Fruit fly (Drosophila melanogaster) whole organism, embryonic: Measurements from ENCODE around the gene CG8675.

Experiments used
- Adf1 ChIP-seq: fragments of 200-800 bp; sonication (Bioruptor generic); IDR thresholded peaks from 2 replicates; pipeline ENCODE4 v1.3.6; 2022; ENCODE audit warnings: missing biosample characterization, missing genetic modification characterization
- Antp ChIP-seq: fragments of 200-800 bp; sonication (Bioruptor generic); optimal IDR thresholded peaks from 3 replicates; lab custom pipeline; 2016; ENCODE audit warnings: missing biosample characterization, missing genetic modification characterization
- Asciz ChIP-seq: fragments of 200-800 bp; sonication (Bioruptor generic); optimal IDR thresholded peaks from 2 replicates; lab custom pipeline; 2017; ENCODE audit warnings: missing biosample characterization, mild to moderate bottlenecking, missing genetic modification characterization, missing genetic modification reagents
- Atf3 ChIP-seq: fragments of 200-800 bp; sonication (Bioruptor generic); optimal IDR thresholded peaks from 3 replicates; lab custom pipeline; 2016; ENCODE audit warnings: missing biosample characterization, missing genetic modification characterization
- BEAF-32 ChIP-seq: fragments of 200-800 bp; sonication (Bioruptor generic); optimal IDR thresholded peaks from 3 replicates; lab custom pipeline; 2017; ENCODE audit warnings: missing biosample characterization, missing genetic modification characterization, mild to moderate bottlenecking, moderate library complexity, missing genetic modification reagents
- CG10267 ChIP-seq: fragments of 200-800 bp; sonication (Bioruptor generic); optimal IDR thresholded peaks from 2 replicates; lab custom pipeline; 2018; ENCODE audit warnings: missing biosample characterization, mild to moderate bottlenecking, missing genetic modification characterization, moderate library complexity
- CG10274 ChIP-seq: fragments of 200-800 bp; sonication (Bioruptor generic); optimal IDR thresholded peaks from 3 replicates; lab custom pipeline; 2017; ENCODE audit warnings: missing biosample characterization, mild to moderate bottlenecking, missing genetic modification characterization
- CG1603 ChIP-seq: fragments of 200-800 bp; sonication (Bioruptor generic); optimal IDR thresholded peaks from 2 replicates; lab custom pipeline; 2019; ENCODE audit warnings: missing biosample characterization, mild to moderate bottlenecking, missing genetic modification characterization, moderate library complexity
- CG1647 ChIP-seq: fragments of 200-800 bp; sonication (Bioruptor generic); optimal IDR thresholded peaks from 3 replicates; lab custom pipeline; 2016; ENCODE audit warnings: missing biosample characterization, missing genetic modification characterization
- CG16779 ChIP-seq: fragments of 200-800 bp; sonication (Bioruptor generic); IDR thresholded peaks from 2 replicates; pipeline ENCODE4 v1.3.6; 2022; ENCODE audit warnings: missing biosample characterization, missing genetic modification characterization
- CG2199 ChIP-seq: fragments of 200-800 bp; sonication (Bioruptor generic); IDR thresholded peaks from 3 replicates; pipeline ENCODE4 v1.3.6; 2022; ENCODE audit warnings: missing biosample characterization, missing genetic modification characterization
- CG3163 ChIP-seq: fragments of 200-800 bp; sonication (Bioruptor generic); optimal IDR thresholded peaks from 3 replicates; lab custom pipeline; 2016; ENCODE audit warnings: missing biosample characterization, missing genetic modification characterization
- CG33213 ChIP-seq: fragments of 200-800 bp; sonication (Bioruptor generic); optimal IDR thresholded peaks from 3 replicates; lab custom pipeline; 2016; ENCODE audit warnings: missing biosample characterization, missing genetic modification characterization
- CG5245 ChIP-seq: fragments of 200-800 bp; sonication (Bioruptor generic); optimal IDR thresholded peaks from 3 replicates; lab custom pipeline; 2016; ENCODE audit warnings: missing biosample characterization, missing genetic modification characterization
- CG6765 ChIP-seq: fragments of 200-800 bp; sonication (Bioruptor generic); optimal IDR thresholded peaks from 3 replicates; lab custom pipeline; 2017; ENCODE audit warnings: missing biosample characterization, mild to moderate bottlenecking, missing genetic modification characterization
- CG7786 ChIP-seq: fragments of 200-800 bp; sonication (Bioruptor generic); optimal IDR thresholded peaks from 2 replicates; lab custom pipeline; 2016; ENCODE audit warnings: missing biosample characterization, missing genetic modification characterization
- CG9727 ChIP-seq: fragments of 200-800 bp; sonication (Bioruptor generic); optimal IDR thresholded peaks from 3 replicates; lab custom pipeline; 2017; ENCODE audit warnings: missing biosample characterization, mild to moderate bottlenecking, missing genetic modification characterization
- D ChIP-seq, 2 experiments: fragments of 200-800 bp in 1 of 2; fragments of >200 bp in 1 of 2; sonication (Bioruptor generic) in 1 of 2; optimal IDR thresholded peaks; 2 replicates in 1 of 2; 3 replicates in 1 of 2; lab custom pipeline; 2017; ENCODE audit warnings: mild to moderate bottlenecking in 1 of 2, missing biosample characterization in 1 of 2, missing genetic modification characterization in 1 of 2, missing genetic modification reagents in 1 of 2
- Elba2 ChIP-seq: fragments of 200-800 bp; sonication (Bioruptor generic); optimal IDR thresholded peaks from 3 replicates; lab custom pipeline; 2016; ENCODE audit warnings: missing biosample characterization, missing genetic modification characterization
- HHEX ChIP-seq: fragments of 200-800 bp; sonication (Bioruptor generic); optimal IDR thresholded peaks from 3 replicates; lab custom pipeline; 2017; ENCODE audit warnings: missing biosample characterization, mild to moderate bottlenecking, missing genetic modification characterization, missing genetic modification reagents
- HLHmδ ChIP-seq: fragments of 200-800 bp; sonication (Bioruptor generic); optimal IDR thresholded peaks from 2 replicates; lab custom pipeline; 2018; ENCODE audit warnings: missing biosample characterization, mild to moderate bottlenecking, missing genetic modification characterization, moderate library complexity
- Hr39 ChIP-seq: fragments of >200 bp; optimal IDR thresholded peaks from 2 replicates; lab custom pipeline; 2017
- Hr51 ChIP-seq, 2 experiments: fragments of 200-800 bp; sonication (Bioruptor generic); optimal IDR thresholded peaks; 2 replicates in 1 of 2; 3 replicates in 1 of 2; lab custom pipeline; 2016 to 2018; ENCODE audit warnings: missing biosample characterization in 2 of 2, missing genetic modification characterization in 2 of 2, mild to moderate bottlenecking in 1 of 2, moderate library complexity in 1 of 2
- Jarid2 ChIP-seq: fragments of 200-800 bp; sonication (Bioruptor generic); optimal IDR thresholded peaks from 3 replicates; lab custom pipeline; 2017; ENCODE audit warnings: mild to moderate bottlenecking, missing biosample characterization, missing genetic modification reagents, missing genetic modification characterization
- MTF-1 ChIP-seq: fragments of 200-800 bp; sonication (Bioruptor generic); optimal IDR thresholded peaks from 2 replicates; lab custom pipeline; 2018; ENCODE audit warnings: missing biosample characterization, mild to moderate bottlenecking, missing genetic modification characterization, borderline replicate concordance
- Meics ChIP-seq: fragments of 200-800 bp; sonication (Bioruptor generic); optimal IDR thresholded peaks from 2 replicates; lab custom pipeline; 2017; ENCODE audit warnings: missing biosample characterization, mild to moderate bottlenecking, missing genetic modification characterization
- Opbp ChIP-seq: fragments of 200-800 bp; sonication (Bioruptor generic); IDR thresholded peaks from 3 replicates; pipeline ENCODE4 v1.3.6; 2022; ENCODE audit warnings: missing biosample characterization, missing genetic modification characterization; ENCODE audit not compliant: partially characterized antibody
- Rfx ChIP-seq: fragments of 200-800 bp; sonication (Bioruptor generic); IDR thresholded peaks from 2 replicates; pipeline ENCODE4 v1.3.6; 2022; ENCODE audit warnings: missing biosample characterization, missing genetic modification characterization
- Scr ChIP-seq: fragments of 200-800 bp; sonication (Bioruptor generic); IDR thresholded peaks from 2 replicates; pipeline ENCODE4 v1.3.6; 2022; ENCODE audit warnings: missing biosample characterization, missing genetic modification characterization; ENCODE audit not compliant: partially characterized antibody
- Sin3A ChIP-seq: fragments of >200 bp; optimal IDR thresholded peaks from 2 replicates; lab custom pipeline; 2018
- Taf1 ChIP-seq: fragments of 200-800 bp; sonication (Bioruptor generic); IDR thresholded peaks from 2 replicates; pipeline ENCODE4 v1.3.6; 2022; ENCODE audit warnings: missing biosample characterization, missing genetic modification characterization
- aop ChIP-seq: fragments of 200-800 bp; sonication (Bioruptor generic); IDR thresholded peaks from 2 replicates; pipeline ENCODE4 v1.3.6; 2022; ENCODE audit warnings: missing biosample characterization, missing genetic modification characterization
- cato ChIP-seq: fragments of 200-800 bp; sonication (Bioruptor generic); optimal IDR thresholded peaks from 2 replicates; lab custom pipeline; 2016; ENCODE audit warnings: missing biosample characterization, missing genetic modification characterization, borderline replicate concordance
- caup ChIP-seq: fragments of 200-800 bp; sonication (Bioruptor generic); optimal IDR thresholded peaks from 3 replicates; lab custom pipeline; 2017; ENCODE audit warnings: missing biosample characterization, mild to moderate bottlenecking, missing genetic modification characterization, moderate library complexity; ENCODE audit not compliant: severe bottlenecking
- emc ChIP-seq: fragments of 200-800 bp; sonication (Bioruptor generic); optimal IDR thresholded peaks from 2 replicates; lab custom pipeline; 2016; ENCODE audit warnings: missing biosample characterization, missing genetic modification characterization
- ems ChIP-seq: fragments of 200-800 bp; sonication (Bioruptor generic); optimal IDR thresholded peaks from 3 replicates; lab custom pipeline; 2016; ENCODE audit warnings: missing biosample characterization, missing genetic modification characterization
- en ChIP-seq: fragments of 200-800 bp; sonication (Bioruptor generic); optimal IDR thresholded peaks from 2 replicates; lab custom pipeline; 2016; ENCODE audit warnings: missing biosample characterization, missing genetic modification characterization
- fd64A ChIP-seq: fragments of 200-800 bp; sonication (Bioruptor generic); optimal IDR thresholded peaks from 3 replicates; lab custom pipeline; 2018; ENCODE audit warnings: missing biosample characterization, mild to moderate bottlenecking, missing genetic modification characterization
- fd96Cb ChIP-seq: fragments of 200-800 bp; sonication (Bioruptor generic); optimal IDR thresholded peaks from 2 replicates; lab custom pipeline; 2018; ENCODE audit warnings: missing biosample characterization, mild to moderate bottlenecking, missing genetic modification characterization, moderate library complexity
- gsb ChIP-seq: fragments of 200-800 bp; sonication (Bioruptor generic); IDR thresholded peaks from 2 replicates; pipeline ENCODE4 v1.3.6; 2022; ENCODE audit warnings: missing biosample characterization, missing genetic modification characterization
- gsb-n ChIP-seq: fragments of 200-800 bp; sonication (Bioruptor generic); optimal IDR thresholded peaks from 3 replicates; lab custom pipeline; 2018; ENCODE audit warnings: missing biosample characterization, mild to moderate bottlenecking, missing genetic modification characterization
- kay ChIP-seq: fragments of 200-800 bp; sonication (Bioruptor generic); optimal IDR thresholded peaks from 2 replicates; lab custom pipeline; 2016; ENCODE audit warnings: missing biosample characterization, missing genetic modification characterization
- org-1 ChIP-seq: fragments of 200-800 bp; sonication (Bioruptor generic); optimal IDR thresholded peaks from 2 replicates; lab custom pipeline; 2017; ENCODE audit warnings: missing biosample characterization, missing genetic modification characterization
- pb ChIP-seq: fragments of 200-800 bp; sonication (Bioruptor generic); optimal IDR thresholded peaks from 3 replicates; lab custom pipeline; 2016; ENCODE audit warnings: missing biosample characterization, missing genetic modification characterization
- phol ChIP-seq: fragments of 200-800 bp; sonication (Bioruptor generic); optimal IDR thresholded peaks from 3 replicates; lab custom pipeline; 2018; ENCODE audit warnings: missing biosample characterization, mild to moderate bottlenecking, missing genetic modification characterization, moderate library complexity
- sc ChIP-seq, 3 experiments: fragments of >200 bp in 2 of 3; fragments of 200-800 bp in 1 of 3; sonication (Bioruptor generic) in 1 of 3; optimal IDR thresholded peaks; 2 replicates in 2 of 3; 3 replicates in 1 of 3; lab custom pipeline; 2017; ENCODE audit warnings: mild to moderate bottlenecking in 1 of 3, missing biosample characterization in 1 of 3, missing genetic modification characterization in 1 of 3, missing genetic modification reagents in 1 of 3
- sima ChIP-seq: fragments of 200-800 bp; sonication (Bioruptor generic); optimal IDR thresholded peaks from 2 replicates; lab custom pipeline; 2016; ENCODE audit warnings: missing biosample characterization, missing genetic modification characterization
- slbo ChIP-seq: fragments of 200-800 bp; sonication (Bioruptor generic); IDR thresholded peaks from 2 replicates; pipeline ENCODE4 v1.3.6; 2022; ENCODE audit warnings: missing biosample characterization, missing genetic modification characterization
- stwl ChIP-seq: fragments of 200-800 bp; sonication (Bioruptor generic); optimal IDR thresholded peaks from 3 replicates; lab custom pipeline; 2018; ENCODE audit warnings: missing biosample characterization, mild to moderate bottlenecking, missing genetic modification characterization, moderate library complexity

The CG8675 gene

dm6 chrX:17292050-17292730 is 42.9 kb upstream of the CG8675 start (continued):
- TF ChIP-seq sc (optimal IDR thresholded peaks at IDR 0.05; lab: Kevin White, UChicago) (no peak), sc (GFP tag; optimal IDR thresholded peaks at IDR 0.05; lab: Kevin White, UChicago) (peak; percentile 5), fd64A (peak; percentile 42), phol (peak; percentile 74), org-1 (GFP tag; lab: Kevin White, UChicago) (peak; percentile 66), Taf1 (GFP tag; lab: Robert Waterston, UW) (no peak), MTF-1 (GFP tag; lab: Kevin White, UChicago) (no peak), CG9727 (peak; percentile 71), Jarid2 (no peak), Opbp (GFP tag; lab: Robert Waterston, UW) (no peak), HHEX (GFP tag; lab: Kevin White, UChicago) (peak; percentile 73), Adf1 (no peak; the same call in 1 of the 2 replicates), D (optimal IDR thresholded peaks at IDR 0.05; lab: Kevin White, UChicago) (no peak), D (GFP tag; optimal IDR thresholded peaks at IDR 0.05; lab: Kevin White, UChicago) (peak; percentile 54), Atf3 (peak; percentile 40), slbo (peak; percentile 63), Sin3A (lab: Kevin White, UChicago) (no peak), CG1603 (peak; percentile 68), Scr (GFP tag; lab: Robert Waterston, UW) (no peak), en (peak; percentile 14), BEAF-32 (GFP tag; lab: Kevin White, UChicago) (peak; percentile 5), Antp (GFP tag; lab: Kevin White, UChicago) (peak; percentile 39), CG10267 (tag; lab: Kevin White, UChicago) (peak; percentile 44), CG2199 (GFP tag; lab: Robert Waterston, UW) (no peak), pb (GFP tag; lab: Kevin White, UChicago) (no peak), emc (GFP tag; lab: Kevin White, UChicago) (no peak), CG10274 (GFP tag; lab: Kevin White, UChicago) (peak; percentile 59), Hr51 (GFP tag; optimal IDR thresholded peaks at IDR 0.05; lab: Kevin White, UChicago) (peak in 1 of 2 experiments; percentile 85), caup (GFP tag; lab: Kevin White, UChicago) (peak; percentile 70), sima (no peak), ems (GFP tag; lab: Kevin White, UChicago) (peak; percentile 19), Asciz (peak; percentile 39), Meics (GFP tag; lab: Kevin White, UChicago) (peak; percentile 82), CG7786 (GFP tag; lab: Kevin White, UChicago) (peak; percentile 37), CG16779 (GFP tag; lab: Robert Waterston, UW) (no peak), Elba2 (no peak), CG5245 (peak; percentile 29), CG6765 (peak; percentile 34), gsb (GFP tag; lab: Robert Waterston, UW) (peak; percentile 26; the same call in 1 of the 2 replicates), gsb-n (tag; lab: Kevin White, UChicago) (no peak), CG3163 (GFP tag; lab: Kevin White, UChicago) (no peak), kay (peak; percentile 42), stwl (peak; percentile 15), aop (GFP tag; lab: Robert Waterston, UW) (no peak), fd96Cb (peak; percentile 68), CG33213 (GFP tag; lab: Kevin White, UChicago) (peak; percentile 12), CG1647 (GFP tag; lab: Kevin White, UChicago) (no peak), HLHmδ (GFP tag; lab: Kevin White, UChicago) (no peak), Hr39 (lab: Kevin White, UChicago) (no peak), Rfx (GFP tag; lab: Robert Waterston, UW) (peak; percentile 69), cato (GFP tag; lab: Kevin White, UChicago) (no peak)
